Worm (Caenorhabditis elegans): Measurements from ENCODE around the gene ugt-35.

DNA sequence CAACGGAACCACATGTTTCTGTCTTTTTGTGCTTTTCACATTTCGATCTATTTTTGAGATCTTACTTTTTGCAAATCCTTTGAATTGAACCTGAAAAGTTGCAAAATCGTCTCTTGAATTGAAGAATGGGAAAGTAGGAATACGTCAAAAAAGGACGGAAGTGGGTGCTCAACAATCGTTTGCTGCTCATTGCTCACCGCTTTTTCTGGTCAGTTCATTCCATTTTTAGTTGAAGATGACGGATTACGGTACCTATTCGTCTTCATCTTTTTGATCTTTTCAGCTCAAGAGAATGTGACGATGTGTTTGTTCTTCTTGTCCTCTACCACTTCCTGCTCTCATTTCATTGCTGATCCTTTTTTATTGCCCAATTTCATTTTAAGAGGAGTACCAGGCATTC is 41.1 kb upstream of the ugt-35 start, which contains the start of gene C05A2.4:
- no peak for TF ChIP-seq aly-1 (tag; optimal IDR thresholded peaks at IDR 0.05)
- no peak for TF ChIP-seq flt-1 (GFP tag; IDR thresholded peaks at IDR 0.05)

Measured in whole organism, early embryonic.